Fruit fly (Drosophila melanogaster) whole organism, embryonic: ENCODE results near the gene CG45099.

Source experiments
- Abd-B ChIP-seq: fragments of 200-800 bp; sonication (Bioruptor generic); optimal IDR thresholded peaks from 2 replicates; lab custom pipeline; 2018; ENCODE audit warnings: missing biosample characterization, mild to moderate bottlenecking, missing genetic modification characterization, moderate library complexity
- Atf-2 ChIP-seq: fragments of 200-800 bp; sonication (Bioruptor generic); optimal IDR thresholded peaks from 2 replicates; lab custom pipeline; 2016; ENCODE audit warnings: missing biosample characterization, missing genetic modification characterization
- Atf3 ChIP-seq: fragments of 200-800 bp; sonication (Bioruptor generic); optimal IDR thresholded peaks from 3 replicates; lab custom pipeline; 2016; ENCODE audit warnings: missing biosample characterization, missing genetic modification characterization
- B-H2 ChIP-seq: fragments of 200-800 bp; sonication (Bioruptor generic); optimal IDR thresholded peaks from 2 replicates; lab custom pipeline; 2018; ENCODE audit warnings: missing biosample characterization, mild to moderate bottlenecking, missing genetic modification characterization
- CG10209 ChIP-seq: fragments of 200-800 bp; sonication (Bioruptor generic); optimal IDR thresholded peaks from 3 replicates; lab custom pipeline; 2017; ENCODE audit warnings: missing biosample characterization, mild to moderate bottlenecking, missing genetic modification characterization, missing genetic modification reagents
- CG10654 ChIP-seq: fragments of 200-800 bp; sonication (Bioruptor generic); optimal IDR thresholded peaks from 2 replicates; lab custom pipeline; 2016; ENCODE audit warnings: missing biosample characterization, missing genetic modification characterization
- CG13775 ChIP-seq: fragments of 200-800 bp; sonication (Bioruptor generic); optimal IDR thresholded peaks from 3 replicates; lab custom pipeline; 2017; ENCODE audit warnings: missing biosample characterization, mild to moderate bottlenecking, missing genetic modification characterization
- CG14860 ChIP-seq: fragments of 200-800 bp; sonication (Bioruptor generic); IDR thresholded peaks from 3 replicates; pipeline ENCODE4 v1.3.6; 2022; ENCODE audit warnings: missing biosample characterization, missing genetic modification characterization; ENCODE audit not compliant: partially characterized antibody
- CG15269 ChIP-seq: fragments of 200-800 bp; sonication (Bioruptor generic); optimal IDR thresholded peaks from 2 replicates; lab custom pipeline; 2018; ENCODE audit warnings: missing biosample characterization, mild to moderate bottlenecking, missing genetic modification characterization, moderate library complexity
- CG15601 ChIP-seq: fragments of 200-800 bp; sonication (Bioruptor generic); optimal IDR thresholded peaks from 3 replicates; lab custom pipeline; 2019; ENCODE audit warnings: missing biosample characterization, mild to moderate bottlenecking, missing genetic modification characterization, moderate library complexity
- CG1603 ChIP-seq: fragments of 200-800 bp; sonication (Bioruptor generic); optimal IDR thresholded peaks from 2 replicates; lab custom pipeline; 2019; ENCODE audit warnings: missing biosample characterization, mild to moderate bottlenecking, missing genetic modification characterization, moderate library complexity
- CG17361 ChIP-seq: fragments of 200-800 bp; sonication (Bioruptor generic); IDR thresholded peaks from 3 replicates; pipeline ENCODE4 v1.3.6; 2022; ENCODE audit warnings: missing biosample characterization, missing genetic modification characterization
- CG3281 ChIP-seq: fragments of 200-800 bp; sonication (Bioruptor generic); optimal IDR thresholded peaks from 3 replicates; lab custom pipeline; 2017; ENCODE audit warnings: missing biosample characterization, mild to moderate bottlenecking, missing genetic modification characterization
- CG4617 ChIP-seq: fragments of 200-800 bp; sonication (Bioruptor generic); optimal IDR thresholded peaks from 3 replicates; lab custom pipeline; 2016; ENCODE audit warnings: missing biosample characterization, missing genetic modification characterization, borderline replicate concordance
- CG6254 ChIP-seq: fragments of 200-800 bp; sonication (Bioruptor generic); optimal IDR thresholded peaks from 3 replicates; lab custom pipeline; 2017; ENCODE audit warnings: mild to moderate bottlenecking, missing biosample characterization, missing genetic modification reagents, missing genetic modification characterization
- CG7357 ChIP-seq: fragments of 200-800 bp; sonication (Bioruptor generic); IDR thresholded peaks from 3 replicates; pipeline ENCODE4 v1.3.6; 2022; ENCODE audit warnings: missing biosample characterization, missing genetic modification characterization
- CG7556 ChIP-seq: fragments of 200-800 bp; sonication (Bioruptor generic); optimal IDR thresholded peaks from 2 replicates; lab custom pipeline; 2017; ENCODE audit warnings: missing biosample characterization, mild to moderate bottlenecking, missing genetic modification characterization
- CTCF ChIP-seq: fragments of 200-800 bp; sonication (Bioruptor generic); optimal IDR thresholded peaks from 2 replicates; lab custom pipeline; 2017; ENCODE audit warnings: missing biosample characterization, mild to moderate bottlenecking, missing genetic modification characterization, moderate library complexity
- D19A ChIP-seq: fragments of 200-800 bp; optimal IDR thresholded peaks from 3 replicates; lab custom pipeline; 2019; ENCODE audit warnings: missing biosample characterization, mild to moderate bottlenecking, missing genetic modification characterization, moderate library complexity
- ERR ChIP-seq: fragments of 200-800 bp; sonication (Bioruptor generic); optimal IDR thresholded peaks from 2 replicates; lab custom pipeline; 2016; ENCODE audit warnings: missing biosample characterization, missing genetic modification characterization
- HLH3B ChIP-seq: fragments of 200-800 bp; sonication (Bioruptor generic); IDR thresholded peaks from 2 replicates; pipeline ENCODE4 v1.3.6; 2022; ENCODE audit warnings: missing biosample characterization, missing genetic modification characterization
- Hmx ChIP-seq: fragments of 200-800 bp; sonication (Bioruptor generic); optimal IDR thresholded peaks from 2 replicates; lab custom pipeline; 2016; ENCODE audit warnings: missing biosample characterization, missing genetic modification characterization
- Hr51 ChIP-seq, 2 experiments: fragments of 200-800 bp; sonication (Bioruptor generic); optimal IDR thresholded peaks; 2 replicates in 1 of 2; 3 replicates in 1 of 2; lab custom pipeline; 2016 to 2018; ENCODE audit warnings: missing biosample characterization in 2 of 2, missing genetic modification characterization in 2 of 2, mild to moderate bottlenecking in 1 of 2, moderate library complexity in 1 of 2
- Mad ChIP-seq: fragments of 200-800 bp; sonication (Bioruptor generic); optimal IDR thresholded peaks from 2 replicates; lab custom pipeline; 2016; ENCODE audit warnings: missing biosample characterization, missing genetic modification characterization
- Med ChIP-seq: fragments of 200-800 bp; sonication (Bioruptor generic); peaks from one replicate; lab custom pipeline; 2016; ENCODE audit warnings: missing biosample characterization, missing genetic modification characterization, mild to moderate bottlenecking, inconsistent platforms, moderate library complexity
- Nf-YB ChIP-seq: fragments of 200-800 bp; sonication (Bioruptor generic); optimal IDR thresholded peaks from 3 replicates; lab custom pipeline; 2019; ENCODE audit warnings: missing biosample characterization, mild to moderate bottlenecking, missing genetic modification characterization, moderate library complexity
- Optix ChIP-seq: fragments of 200-800 bp; sonication (Bioruptor generic); IDR thresholded peaks from 3 replicates; pipeline ENCODE4 v1.3.6; 2022; ENCODE audit warnings: missing biosample characterization, missing genetic modification characterization
- Sox100B ChIP-seq: fragments of 200-800 bp; sonication (Bioruptor generic); optimal IDR thresholded peaks from 3 replicates; lab custom pipeline; 2018; ENCODE audit warnings: missing biosample characterization, mild to moderate bottlenecking, missing genetic modification characterization
- TFAM ChIP-seq: fragments of 200-800 bp; sonication (Bioruptor generic); optimal IDR thresholded peaks from 2 replicates; lab custom pipeline; 2017; ENCODE audit warnings: missing biosample characterization, missing genetic modification characterization, inconsistent platforms
- Trl ChIP-seq, 3 experiments: fragments of >200 bp in 2 of 3; fragments of 200-800 bp in 1 of 3; sonication (Bioruptor generic) in 1 of 3; optimal IDR thresholded peaks; 2 replicates in 1 of 3; 3 replicates in 2 of 3; lab custom pipeline; 2016 to 2017; ENCODE audit warnings: missing biosample characterization in 1 of 3, missing genetic modification characterization in 1 of 3
- cato ChIP-seq: fragments of 200-800 bp; sonication (Bioruptor generic); optimal IDR thresholded peaks from 2 replicates; lab custom pipeline; 2016; ENCODE audit warnings: missing biosample characterization, missing genetic modification characterization, borderline replicate concordance
- chm ChIP-seq: fragments of 200-800 bp; sonication (Bioruptor generic); IDR thresholded peaks from 2 replicates; pipeline ENCODE4 v1.3.6; 2022; ENCODE audit warnings: missing biosample characterization, missing genetic modification characterization
- disco-r ChIP-seq: fragments of 200-800 bp; sonication (Bioruptor generic); optimal IDR thresholded peaks from 2 replicates; lab custom pipeline; 2016; ENCODE audit warnings: missing biosample characterization, missing genetic modification characterization
- dm ChIP-seq: fragments of 200-800 bp; sonication (Bioruptor generic); optimal IDR thresholded peaks from 3 replicates; lab custom pipeline; 2016; ENCODE audit warnings: missing biosample characterization, missing genetic modification characterization
- emc ChIP-seq: fragments of 200-800 bp; sonication (Bioruptor generic); optimal IDR thresholded peaks from 2 replicates; lab custom pipeline; 2016; ENCODE audit warnings: missing biosample characterization, missing genetic modification characterization
- en ChIP-seq: fragments of 200-800 bp; sonication (Bioruptor generic); optimal IDR thresholded peaks from 2 replicates; lab custom pipeline; 2016; ENCODE audit warnings: missing biosample characterization, missing genetic modification characterization
- fd64A ChIP-seq: fragments of 200-800 bp; sonication (Bioruptor generic); optimal IDR thresholded peaks from 3 replicates; lab custom pipeline; 2018; ENCODE audit warnings: missing biosample characterization, mild to moderate bottlenecking, missing genetic modification characterization
- gfzf ChIP-seq: fragments of 200-800 bp; sonication (Bioruptor generic); optimal IDR thresholded peaks from 2 replicates; lab custom pipeline; 2016; ENCODE audit warnings: missing biosample characterization, mild to moderate bottlenecking, missing genetic modification characterization, moderate library complexity
- grn ChIP-seq: fragments of 200-800 bp; sonication (Bioruptor generic); optimal IDR thresholded peaks from 3 replicates; lab custom pipeline; 2017; ENCODE audit warnings: missing biosample characterization, missing genetic modification characterization
- ken ChIP-seq: fragments of 200-800 bp; sonication (Bioruptor generic); IDR thresholded peaks from 3 replicates; pipeline ENCODE4 v1.3.6; 2022; ENCODE audit warnings: missing biosample characterization, missing genetic modification characterization
- lola ChIP-seq, 3 experiments: fragments of >200 bp in 2 of 3; fragments of 200-800 bp in 1 of 3; sonication (Bioruptor generic) in 1 of 3; optimal IDR thresholded peaks; 2 replicates each; lab custom pipeline; 2017 to 2019; ENCODE audit warnings: missing biosample characterization in 3 of 3, missing genetic modification characterization in 3 of 3, mild to moderate bottlenecking in 1 of 3, moderate library complexity in 1 of 3
- mam ChIP-seq: fragments of 200-800 bp; sonication (Bioruptor generic); optimal IDR thresholded peaks from 3 replicates; lab custom pipeline; 2016; ENCODE audit warnings: missing biosample characterization, missing genetic modification characterization
- p53 ChIP-seq: fragments of 200-800 bp; sonication (Bioruptor generic); optimal IDR thresholded peaks from 2 replicates; lab custom pipeline; 2016; ENCODE audit warnings: missing biosample characterization, missing genetic modification characterization
- peb ChIP-seq: fragments of 200-800 bp; sonication (Bioruptor generic); IDR thresholded peaks from 2 replicates; pipeline ENCODE4 v1.3.6; 2022; ENCODE audit warnings: missing biosample characterization, missing genetic modification characterization
- pho ChIP-seq: fragments of 200-800 bp; sonication (Bioruptor generic); optimal IDR thresholded peaks from 2 replicates; lab custom pipeline; 2016; ENCODE audit warnings: missing biosample characterization, missing genetic modification characterization
- phol ChIP-seq: fragments of 200-800 bp; sonication (Bioruptor generic); optimal IDR thresholded peaks from 3 replicates; lab custom pipeline; 2018; ENCODE audit warnings: missing biosample characterization, mild to moderate bottlenecking, missing genetic modification characterization, moderate library complexity
- sd ChIP-seq: fragments of 200-800 bp; sonication (Bioruptor generic); optimal IDR thresholded peaks from 3 replicates; lab custom pipeline; 2018; ENCODE audit warnings: missing biosample characterization, mild to moderate bottlenecking, missing genetic modification characterization, moderate library complexity
- shn ChIP-seq: fragments of 200-800 bp; sonication (Bioruptor generic); optimal IDR thresholded peaks from 3 replicates; lab custom pipeline; 2016; ENCODE audit warnings: missing biosample characterization, missing genetic modification characterization
- z ChIP-seq: fragments of 200-800 bp; sonication (Bioruptor generic); IDR thresholded peaks from 3 replicates; pipeline ENCODE4 v1.3.6; 2022; ENCODE audit warnings: missing biosample characterization, missing genetic modification characterization

CG45099 gene

DNA sequence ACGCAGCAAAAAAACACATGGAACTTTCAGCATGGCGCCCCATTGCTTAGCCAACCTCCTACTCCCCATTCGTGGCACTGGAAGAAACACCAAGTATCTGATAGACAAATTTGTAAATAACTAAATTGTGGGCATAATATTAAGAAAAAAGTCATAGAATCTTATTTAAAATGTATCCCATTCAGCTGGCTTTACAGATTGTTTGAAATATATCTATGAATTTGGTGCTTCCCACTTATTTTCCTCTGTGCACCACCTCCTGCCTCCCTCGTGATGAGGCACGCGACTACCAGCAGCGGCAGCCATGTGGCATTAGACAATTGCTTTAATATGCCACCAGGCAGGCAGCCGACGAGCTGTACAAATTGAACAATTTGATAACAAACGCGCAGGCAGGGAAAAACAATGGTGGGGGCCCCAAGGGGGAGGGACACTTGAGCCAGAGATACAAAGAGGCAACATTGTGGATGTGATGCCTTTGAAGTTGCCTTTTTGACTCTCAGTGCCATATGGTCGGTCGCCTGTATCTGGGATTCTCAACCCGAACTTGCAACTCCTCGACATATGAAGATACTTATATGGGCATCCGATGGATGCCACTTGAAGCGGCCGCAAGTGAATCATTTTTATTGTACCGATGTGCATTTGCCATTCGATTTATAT, 15.2 kb upstream of the CG45099 start:
- TF ChIP-seq grn (GFP tag; lab: Kevin White, UChicago) (peak; percentile 12), B-H2 (GFP tag; lab: Kevin White, UChicago) (peak; percentile 3), CG1603 (tag; lab: Kevin White, UChicago) (peak; percentile 87), Abd-B (GFP tag; lab: Kevin White, UChicago) (peak; percentile 69), Atf-2 (peak; percentile 39), Mad (GFP tag; lab: Kevin White, UChicago) (peak; percentile 52), z (GFP tag; lab: Robert Waterston, UW) (no peak), fd64A (peak; percentile 67), Hr51 (GFP tag; optimal IDR thresholded peaks at IDR 0.05; lab: Kevin White, UChicago) (peak; percentile 35 to 83), CG10209 (GFP tag; lab: Kevin White, UChicago) (peak; percentile 75), CG7556 (GFP tag; lab: Kevin White, UChicago) (peak; percentile 85), phol (tag; lab: Kevin White, UChicago) (peak; percentile 76), CG4617 (GFP tag; lab: Kevin White, UChicago) (peak; percentile 39), Med (peak; percentile 97), CG6254 (GFP tag; lab: Kevin White, UChicago) (peak; percentile 76), CTCF (GFP tag; lab: Kevin White, UChicago) (peak; percentile 16), Trl (optimal IDR thresholded peaks at IDR 0.05; lab: Kevin White, UChicago) (no peak), Trl (GFP tag; optimal IDR thresholded peaks at IDR 0.05; lab: Kevin White, UChicago) (peak; percentile 67), chm (GFP tag; lab: Robert Waterston, UW) (peak; percentile 88), en (peak; percentile 59), HLH3B (GFP tag; lab: Robert Waterston, UW) (peak; percentile 87), CG15269 (tag; lab: Kevin White, UChicago) (peak; percentile 84), Nf-YB (GFP tag; lab: Kevin White, UChicago) (peak; percentile 21), CG3281 (GFP tag; lab: Kevin White, UChicago) (peak; percentile 71), cato (GFP tag; lab: Kevin White, UChicago) (peak; percentile 50), CG15601 (tag; lab: Kevin White, UChicago) (peak; percentile 58), emc (GFP tag; lab: Kevin White, UChicago) (peak; percentile 34), pho (GFP tag; lab: Kevin White, UChicago) (peak; percentile 69), mam (GFP tag; lab: Kevin White, UChicago) (peak; percentile 77), sd (tag; lab: Kevin White, UChicago) (peak; percentile 70), shn (GFP tag; lab: Kevin White, UChicago) (peak; percentile 45), dm (peak; percentile 64), CG17361 (GFP tag; lab: Robert Waterston, UW) (peak; percentile 80), CG14860 (GFP tag; lab: Robert Waterston, UW) (no peak), CG10654 (peak; percentile 63), ken (GFP tag; lab: Robert Waterston, UW) (peak; percentile 82), Atf3 (GFP tag; lab: Kevin White, UChicago) (peak; percentile 60), Sox100B (GFP tag; lab: Kevin White, UChicago) (peak; percentile 61), TFAM (GFP tag; lab: Kevin White, UChicago) (no peak), CG7357 (GFP tag; lab: Robert Waterston, UW) (peak; percentile 50; the same call in 2 of the 3 replicates), peb (peak; percentile 55; the same call in 1 of the 2 replicates), gfzf (GFP tag; lab: Kevin White, UChicago) (no peak), Optix (GFP tag; lab: Robert Waterston, UW) (peak; percentile 74; the same call in 2 of the 3 replicates), ERR (GFP tag; lab: Kevin White, UChicago) (peak; percentile 57), p53 (GFP tag; lab: Kevin White, UChicago) (no peak), disco-r (GFP tag; lab: Kevin White, UChicago) (peak; percentile 66), Hmx (GFP tag; lab: Kevin White, UChicago) (no peak), D19A (tag; lab: Kevin White, UChicago) (peak; percentile 73), CG13775 (GFP tag; lab: Kevin White, UChicago) (peak; percentile 61), lola (GFP tag; optimal IDR thresholded peaks at IDR 0.05; lab: Kevin White, UChicago) (peak in 1 of 3 experiments; percentile 58)
